Worm (Caenorhabditis elegans): ENCODE measurements around the gene C42D4.19.

ce11 chrIV:7191745-7192144, 16.3 kb downstream of the C42D4.19 start, which contains the start of gene R13A1.5:
- TF ChIP-seq xnd-1 (tag; optimal IDR thresholded peaks at IDR 0.05) (no peak), F33H1.4 (GFP tag; IDR thresholded peaks at IDR 0.05) (no peak), let-607 (tag; optimal IDR thresholded peaks at IDR 0.05) (no peak), zfh-2 (GFP tag; conservative IDR thresholded peaks at IDR 0.05) (no peak), ceh-79 (tag; optimal IDR thresholded peaks at IDR 0.05) (no peak), mcd-1 (GFP tag; IDR thresholded peaks at IDR 0.05) (no peak)
